Fruit fly (Drosophila melanogaster) whole organism, embryonic: ENCODE measurements around the gene Eig71Eg.
A peak's percentile ranks its signal among the peaks of the same experiment; 100 is the strongest.

ENCODE experiments used
- Atf-2 ChIP-seq: fragments of 200-800 bp; sonication (Bioruptor generic); optimal IDR thresholded peaks from 2 replicates; lab custom pipeline; 2016; ENCODE audit warnings: missing biosample characterization, missing genetic modification characterization
- Bdp1 ChIP-seq: fragments of 200-800 bp; sonication (Bioruptor generic); optimal IDR thresholded peaks from 3 replicates; lab custom pipeline; 2016; ENCODE audit warnings: missing biosample characterization, missing genetic modification characterization
- CG10959 ChIP-seq: fragments of 200-800 bp; sonication (Bioruptor generic); IDR thresholded peaks from 2 replicates; pipeline ENCODE4 v1.3.6; 2022; ENCODE audit warnings: missing biosample characterization, missing genetic modification characterization
- CG11093 ChIP-seq: fragments of 200-800 bp; sonication (Bioruptor generic); IDR thresholded peaks from 3 replicates; pipeline ENCODE4 v1.3.6; 2022; ENCODE audit warnings: missing biosample characterization, missing genetic modification characterization
- CG13894 ChIP-seq: fragments of 200-800 bp; sonication (Bioruptor generic); optimal IDR thresholded peaks from 3 replicates; lab custom pipeline; 2018; ENCODE audit warnings: missing biosample characterization, mild to moderate bottlenecking, missing genetic modification characterization, moderate library complexity
- CG14710 ChIP-seq: fragments of 200-800 bp; sonication (Bioruptor generic); optimal IDR thresholded peaks from 3 replicates; lab custom pipeline; 2019; ENCODE audit warnings: missing biosample characterization, mild to moderate bottlenecking, missing genetic modification characterization, moderate library complexity
- CG1602 ChIP-seq: fragments of 200-800 bp; sonication (Bioruptor generic); optimal IDR thresholded peaks from 3 replicates; lab custom pipeline; 2016; ENCODE audit warnings: missing biosample characterization, missing genetic modification characterization
- CG1832 ChIP-seq: fragments of 200-800 bp; sonication (Bioruptor generic); optimal IDR thresholded peaks from 2 replicates; lab custom pipeline; 2017; ENCODE audit warnings: missing biosample characterization, mild to moderate bottlenecking, missing genetic modification characterization, inconsistent platforms
- CG2875 ChIP-seq: fragments of 200-800 bp; sonication (Bioruptor generic); optimal IDR thresholded peaks from 2 replicates; lab custom pipeline; 2017; ENCODE audit warnings: missing biosample characterization, mild to moderate bottlenecking, missing genetic modification characterization, missing genetic modification reagents
- CG2889 ChIP-seq: fragments of 200-800 bp; sonication (Bioruptor generic); IDR thresholded peaks from 3 replicates; pipeline ENCODE4 v1.3.6; 2022; ENCODE audit warnings: missing biosample characterization, missing genetic modification characterization
- CG3065 ChIP-seq: fragments of 200-800 bp; sonication (Bioruptor generic); optimal IDR thresholded peaks from 2 replicates; lab custom pipeline; 2016; ENCODE audit warnings: missing biosample characterization, missing genetic modification characterization
- CG31441 ChIP-seq: fragments of 200-800 bp; sonication (Bioruptor generic); IDR thresholded peaks from 2 replicates; pipeline ENCODE4 v1.3.6; 2022; ENCODE audit warnings: missing biosample characterization, missing genetic modification characterization
- CG4854 ChIP-seq: fragments of 200-800 bp; sonication (Bioruptor generic); optimal IDR thresholded peaks from 2 replicates; lab custom pipeline; 2016; ENCODE audit warnings: missing biosample characterization, missing genetic modification characterization, inconsistent platforms
- CG5953 ChIP-seq: fragments of 200-800 bp; sonication (Bioruptor generic); IDR thresholded peaks from 2 replicates; pipeline ENCODE4 v1.3.6; 2022; ENCODE audit warnings: missing biosample characterization, missing genetic modification characterization
- CG6854 ChIP-seq: fragments of 200-800 bp; sonication (Bioruptor generic); optimal IDR thresholded peaks from 3 replicates; lab custom pipeline; 2017; ENCODE audit warnings: missing biosample characterization, mild to moderate bottlenecking, missing genetic modification characterization
- CG7271 ChIP-seq: fragments of 200-800 bp; sonication (Bioruptor generic); optimal IDR thresholded peaks from 2 replicates; lab custom pipeline; 2018; ENCODE audit warnings: missing biosample characterization, mild to moderate bottlenecking, missing genetic modification characterization, moderate library complexity
- CG7987 ChIP-seq: fragments of 200-800 bp; sonication (Bioruptor generic); optimal IDR thresholded peaks from 2 replicates; lab custom pipeline; 2018; ENCODE audit warnings: missing biosample characterization, mild to moderate bottlenecking, missing genetic modification characterization, moderate library complexity
- CG8944 ChIP-seq: fragments of 200-800 bp; sonication (Bioruptor generic); optimal IDR thresholded peaks from 3 replicates; lab custom pipeline; 2016; ENCODE audit warnings: missing biosample characterization, missing genetic modification characterization
- CG9215 ChIP-seq: fragments of 200-800 bp; sonication (Bioruptor generic); IDR thresholded peaks from 2 replicates; pipeline ENCODE4 v1.3.6; 2022; ENCODE audit warnings: missing biosample characterization, missing genetic modification characterization
- CG9609 ChIP-seq: fragments of 200-800 bp; sonication (Bioruptor generic); optimal IDR thresholded peaks from 3 replicates; lab custom pipeline; 2016; ENCODE audit warnings: missing biosample characterization, missing genetic modification characterization
- CG9932 ChIP-seq: fragments of 200-800 bp; sonication (Bioruptor generic); IDR thresholded peaks from 2 replicates; pipeline ENCODE4 v1.3.6; 2022; ENCODE audit warnings: missing biosample characterization, missing genetic modification characterization
- Dbx ChIP-seq: fragments of 200-800 bp; sonication (Bioruptor generic); IDR thresholded peaks from 3 replicates; pipeline ENCODE4 v1.3.6; 2022; ENCODE audit warnings: missing biosample characterization, missing genetic modification characterization
- Dp ChIP-seq: fragments of 200-800 bp; sonication (Bioruptor generic); optimal IDR thresholded peaks from 2 replicates; lab custom pipeline; 2018; ENCODE audit warnings: missing biosample characterization, mild to moderate bottlenecking, missing genetic modification characterization, moderate library complexity
- E2f2 ChIP-seq: fragments of 200-800 bp; sonication (Bioruptor generic); IDR thresholded peaks from 2 replicates; pipeline ENCODE4 v1.3.6; 2022; ENCODE audit warnings: missing biosample characterization, missing genetic modification characterization
- Med ChIP-seq: fragments of 200-800 bp; sonication (Bioruptor generic); peaks from one replicate; lab custom pipeline; 2016; ENCODE audit warnings: missing biosample characterization, missing genetic modification characterization, mild to moderate bottlenecking, inconsistent platforms, moderate library complexity
- Meics ChIP-seq: fragments of 200-800 bp; sonication (Bioruptor generic); optimal IDR thresholded peaks from 2 replicates; lab custom pipeline; 2017; ENCODE audit warnings: missing biosample characterization, mild to moderate bottlenecking, missing genetic modification characterization
- Myb ChIP-seq: fragments of 200-800 bp; sonication (Bioruptor generic); optimal IDR thresholded peaks from 2 replicates; lab custom pipeline; 2016; ENCODE audit warnings: missing biosample characterization, missing genetic modification characterization
- Neu2 ChIP-seq: fragments of 200-800 bp; sonication (Bioruptor generic); optimal IDR thresholded peaks from 3 replicates; lab custom pipeline; 2016; ENCODE audit warnings: missing biosample characterization, missing genetic modification characterization, borderline replicate concordance
- NfI ChIP-seq: fragments of 200-800 bp; sonication (Bioruptor generic); optimal IDR thresholded peaks from 3 replicates; lab custom pipeline; 2018; ENCODE audit warnings: missing biosample characterization, mild to moderate bottlenecking, missing genetic modification characterization, moderate library complexity
- PHDP ChIP-seq: fragments of 200-800 bp; sonication (Bioruptor generic); optimal IDR thresholded peaks from 3 replicates; lab custom pipeline; 2018; ENCODE audit warnings: missing biosample characterization, mild to moderate bottlenecking, missing genetic modification characterization, moderate library complexity
- Pdp1 ChIP-seq, 2 experiments: fragments of 200-800 bp; sonication (Bioruptor generic); optimal IDR thresholded peaks; 3 replicates each; lab custom pipeline; 2016; ENCODE audit warnings: missing biosample characterization in 2 of 2, missing genetic modification characterization in 2 of 2, mild to moderate bottlenecking in 1 of 2, moderate library complexity in 1 of 2
- Side ChIP-seq: fragments of 200-800 bp; sonication (Bioruptor generic); optimal IDR thresholded peaks from 2 replicates; lab custom pipeline; 2016; ENCODE audit warnings: missing biosample characterization, missing genetic modification characterization
- Trl ChIP-seq, 3 experiments: fragments of >200 bp in 2 of 3; fragments of 200-800 bp in 1 of 3; sonication (Bioruptor generic) in 1 of 3; optimal IDR thresholded peaks; 2 replicates in 1 of 3; 3 replicates in 2 of 3; lab custom pipeline; 2016 to 2017; ENCODE audit warnings: missing biosample characterization in 1 of 3, missing genetic modification characterization in 1 of 3
- cg ChIP-seq: fragments of 200-800 bp; sonication (Bioruptor generic); optimal IDR thresholded peaks from 3 replicates; lab custom pipeline; 2019; ENCODE audit warnings: missing biosample characterization, mild to moderate bottlenecking, missing genetic modification characterization, moderate library complexity
- croc ChIP-seq: fragments of 200-800 bp; sonication (Bioruptor generic); conservative IDR thresholded peaks from 3 replicates; pipeline ENCODE4 v1.3.6; 2022; ENCODE audit warnings: missing biosample characterization, missing genetic modification characterization
- eve ChIP-seq, 2 experiments: fragments of >200 bp; optimal IDR thresholded peaks; 2 replicates each; lab custom pipeline; 2017; ENCODE audit warnings: missing biosample characterization in 2 of 2, missing genetic modification characterization in 2 of 2
- eyg ChIP-seq: fragments of 200-800 bp; sonication (Bioruptor generic); optimal IDR thresholded peaks from 3 replicates; lab custom pipeline; 2016; ENCODE audit warnings: missing biosample characterization, missing genetic modification characterization
- her ChIP-seq: fragments of 200-800 bp; sonication (Bioruptor generic); optimal IDR thresholded peaks from 2 replicates; lab custom pipeline; 2016; ENCODE audit warnings: missing biosample characterization, missing genetic modification characterization
- jumu ChIP-seq: fragments of 200-800 bp; sonication (Bioruptor generic); optimal IDR thresholded peaks from 3 replicates; lab custom pipeline; 2016; ENCODE audit warnings: missing biosample characterization, missing genetic modification characterization
- repo ChIP-seq: fragments of 200-800 bp; sonication (Bioruptor generic); optimal IDR thresholded peaks from 2 replicates; lab custom pipeline; 2016; ENCODE audit warnings: missing biosample characterization, missing genetic modification characterization
- rib ChIP-seq: fragments of 200-800 bp; sonication (Bioruptor generic); IDR thresholded peaks from 2 replicates; pipeline ENCODE4 v1.3.6; 2022; ENCODE audit warnings: missing biosample characterization, missing genetic modification characterization
- salm ChIP-seq: fragments of 200-800 bp; sonication (Bioruptor generic); optimal IDR thresholded peaks from 2 replicates; lab custom pipeline; 2018; ENCODE audit warnings: missing biosample characterization, mild to moderate bottlenecking, missing genetic modification characterization
- sd ChIP-seq: fragments of 200-800 bp; sonication (Bioruptor generic); optimal IDR thresholded peaks from 3 replicates; lab custom pipeline; 2018; ENCODE audit warnings: missing biosample characterization, mild to moderate bottlenecking, missing genetic modification characterization, moderate library complexity
- sisA ChIP-seq: fragments of 200-800 bp; sonication (Bioruptor generic); IDR thresholded peaks from 2 replicates; pipeline ENCODE4 v1.3.6; 2022; ENCODE audit warnings: missing biosample characterization, missing genetic modification characterization
- sug ChIP-seq: fragments of 200-800 bp; optimal IDR thresholded peaks from 2 replicates; lab custom pipeline; 2019; ENCODE audit warnings: missing biosample characterization, mild to moderate bottlenecking, missing genetic modification characterization, moderate library complexity
- tin ChIP-seq: fragments of 200-800 bp; sonication (Bioruptor generic); optimal IDR thresholded peaks from 3 replicates; lab custom pipeline; 2016; ENCODE audit warnings: missing biosample characterization, missing genetic modification characterization
- ttk ChIP-seq: fragments of 200-800 bp; sonication (Bioruptor generic); IDR thresholded peaks from 2 replicates; pipeline ENCODE4 v2.1.2; 2022; ENCODE audit warnings: missing biosample characterization, missing genetic modification characterization
- wdn ChIP-seq: fragments of 200-800 bp; sonication (Bioruptor generic); IDR thresholded peaks from 2 replicates; pipeline ENCODE4 v1.3.6; 2022; ENCODE audit warnings: missing biosample characterization, missing genetic modification characterization
- zf30C ChIP-seq: fragments of 200-800 bp; sonication (Bioruptor generic); optimal IDR thresholded peaks from 3 replicates; lab custom pipeline; 2018; ENCODE audit warnings: missing biosample characterization, mild to moderate bottlenecking, missing genetic modification characterization

Eig71Eg gene

DNA sequence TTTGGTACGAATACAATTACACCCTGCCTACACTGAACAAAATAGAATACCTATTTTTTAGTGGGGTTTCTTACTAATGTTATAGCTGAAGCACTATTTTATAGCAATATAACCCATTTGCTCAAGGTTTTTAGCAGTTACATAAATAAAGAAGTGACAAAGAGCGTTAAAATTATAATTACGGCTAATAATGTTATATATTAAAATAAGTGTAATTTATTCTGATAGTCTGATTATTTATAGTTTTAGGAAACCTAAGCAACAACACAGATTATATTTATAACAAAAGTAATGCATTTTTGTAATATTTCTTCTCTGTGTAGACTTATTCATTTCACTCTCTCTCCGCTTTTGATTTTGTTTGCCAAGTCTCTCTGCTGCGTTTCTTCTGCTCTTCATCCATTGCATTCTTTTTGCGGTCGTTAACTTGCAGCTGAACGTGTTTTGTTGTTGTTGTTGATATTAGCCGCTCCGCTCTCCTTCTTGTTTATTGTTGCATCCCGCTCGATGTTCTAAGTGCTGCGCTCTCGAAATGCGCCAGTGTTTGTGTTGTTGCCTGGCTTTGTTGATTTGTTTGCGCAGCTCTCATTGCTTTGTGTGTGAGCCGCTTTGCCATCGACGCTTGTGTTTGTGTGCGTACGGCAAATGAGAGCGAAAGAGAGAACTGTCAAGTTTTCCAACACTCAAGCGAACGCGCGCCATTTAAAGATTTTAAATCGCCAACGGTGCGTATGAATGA is 31.6 kb upstream of the Eig71Eg start (continued):
- TF ChIP-seq cg (GFP tag; lab: Kevin White, UChicago) = peak; percentile 89
- peak; percentile 87 for TF ChIP-seq CG9215 (GFP tag; lab: Robert Waterston, UW)
- TF ChIP-seq PHDP (tag; lab: Kevin White, UChicago) = peak; percentile 95
- TF ChIP-seq CG9609 (GFP tag; lab: Kevin White, UChicago) = peak; percentile 22
- TF ChIP-seq CG7987 (GFP tag; lab: Kevin White, UChicago) = peak; percentile 81
- peak; percentile 94 for TF ChIP-seq CG14710 (tag; lab: Kevin White, UChicago)
- TF ChIP-seq CG11093 (GFP tag; lab: Robert Waterston, UW) = peak; percentile 80; the same call in 2 of the 3 replicates
- peak; percentile 48; the same call in 1 of the 2 replicates for TF ChIP-seq wdn (GFP tag; lab: Robert Waterston, UW)
- TF ChIP-seq CG31441 = peak; percentile 96
- TF ChIP-seq CG4854 (GFP tag; lab: Kevin White, UChicago) = peak; percentile 9
- peak; percentile 77 to 84 for TF ChIP-seq Trl (optimal IDR thresholded peaks at IDR 0.05; lab: Kevin White, UChicago)
- TF ChIP-seq Trl (GFP tag; optimal IDR thresholded peaks at IDR 0.05; lab: Kevin White, UChicago) = peak; percentile 67
- peak; percentile 90 for TF ChIP-seq E2f2 (GFP tag; lab: Robert Waterston, UW)
- TF ChIP-seq jumu (GFP tag; lab: Kevin White, UChicago) = peak; percentile 33
- 0 out of 2 replicates have a peak, but pooled peaks have one; percentile 16 for TF ChIP-seq CG5953 (GFP tag; lab: Robert Waterston, UW)
- TF ChIP-seq CG7271 (tag; lab: Kevin White, UChicago) = peak; percentile 20
- peak; percentile 88 for TF ChIP-seq CG1602 (GFP tag; lab: Kevin White, UChicago)
- peak; percentile 20 for TF ChIP-seq Atf-2 (GFP tag; lab: Kevin White, UChicago)
- TF ChIP-seq sisA (GFP tag; lab: Robert Waterston, UW) = peak; percentile 85
- peak; percentile 90 for TF ChIP-seq Meics
- TF ChIP-seq rib (GFP tag; lab: Robert Waterston, UW) = no peak
- peak; percentile 84 for TF ChIP-seq ttk (GFP tag; lab: Robert Waterston, UW)
- TF ChIP-seq sug = peak; percentile 72
- TF ChIP-seq croc (GFP tag; lab: Robert Waterston, UW) = peak; percentile 84
- TF ChIP-seq sd = peak; percentile 59
- peak; percentile 92 for TF ChIP-seq Med (GFP tag; lab: Kevin White, UChicago)
- TF ChIP-seq CG10959 = peak; percentile 7; the same call in 1 of the 2 replicates
- TF ChIP-seq CG13894 (tag; lab: Kevin White, UChicago) = peak; percentile 25
- peak; percentile 50 for TF ChIP-seq her (GFP tag; lab: Kevin White, UChicago)
- peak; percentile 89 for TF ChIP-seq CG2875
- TF ChIP-seq CG8944 = no peak
- peak; percentile 64 for TF ChIP-seq zf30C
- TF ChIP-seq CG2889 (GFP tag; lab: Robert Waterston, UW) = peak; percentile 59
- TF ChIP-seq Myb (GFP tag; lab: Kevin White, UChicago) = peak; percentile 16
- peak; percentile 71; the same call in 2 of the 3 replicates for TF ChIP-seq Dbx
- peak; percentile 57 for TF ChIP-seq CG3065 (GFP tag; lab: Kevin White, UChicago)
- peak; percentile 85 for TF ChIP-seq NfI
- peak; percentile 90 for TF ChIP-seq tin (GFP tag; lab: Kevin White, UChicago)
- TF ChIP-seq Neu2 (GFP tag; lab: Kevin White, UChicago) = no peak
- no peak for TF ChIP-seq CG1832 (GFP tag; lab: Kevin White, UChicago)
- peak; percentile 90 for TF ChIP-seq salm (tag; lab: Kevin White, UChicago)
- TF ChIP-seq Pdp1 (GFP tag; optimal IDR thresholded peaks at IDR 0.05; lab: Kevin White, UChicago) = peak; percentile 53 to 64
- TF ChIP-seq eyg (GFP tag; lab: Kevin White, UChicago) = no peak
- peak; percentile 79 for TF ChIP-seq CG9932 (GFP tag; lab: Robert Waterston, UW)
- TF ChIP-seq Side (GFP tag; lab: Kevin White, UChicago) = no peak
- no peak for TF ChIP-seq repo (GFP tag; lab: Kevin White, UChicago)
- TF ChIP-seq eve (GFP tag; optimal IDR thresholded peaks at IDR 0.05; lab: Kevin White, UChicago) = peak in 1 of 2 experiments; percentile 92
- TF ChIP-seq CG6854 (GFP tag; lab: Kevin White, UChicago) = peak; percentile 81
- no peak for TF ChIP-seq Bdp1 (GFP tag; lab: Kevin White, UChicago)
- TF ChIP-seq Dp = peak; percentile 89
